Fruit fly (Drosophila melanogaster) whole organism, embryonic: ENCODE results near the gene Pp1alpha-96A.
A peak's percentile ranks its signal among the peaks of the same experiment; 100 is the strongest.

ENCODE experiments used
- Antp ChIP-seq: fragments of 200-800 bp; sonication (Bioruptor generic); optimal IDR thresholded peaks from 3 replicates; lab custom pipeline; 2016; ENCODE audit warnings: missing biosample characterization, missing genetic modification characterization
- Asciz ChIP-seq: fragments of 200-800 bp; sonication (Bioruptor generic); optimal IDR thresholded peaks from 2 replicates; lab custom pipeline; 2017; ENCODE audit warnings: missing biosample characterization, mild to moderate bottlenecking, missing genetic modification characterization, missing genetic modification reagents
- CG11695 ChIP-seq: fragments of 200-800 bp; sonication (Bioruptor generic); IDR thresholded peaks from 3 replicates; pipeline ENCODE4 v1.3.6; 2022; ENCODE audit warnings: missing biosample characterization, missing genetic modification characterization
- CG12104 ChIP-seq: fragments of 200-800 bp; sonication (Bioruptor generic); optimal IDR thresholded peaks from 3 replicates; lab custom pipeline; 2016; ENCODE audit warnings: missing biosample characterization, missing genetic modification characterization
- CG12769 ChIP-seq: fragments of 200-800 bp; sonication (Bioruptor generic); optimal IDR thresholded peaks from 2 replicates; lab custom pipeline; 2019; ENCODE audit warnings: missing biosample characterization, mild to moderate bottlenecking, missing genetic modification characterization, moderate library complexity
- CG13775 ChIP-seq: fragments of 200-800 bp; sonication (Bioruptor generic); optimal IDR thresholded peaks from 3 replicates; lab custom pipeline; 2017; ENCODE audit warnings: missing biosample characterization, mild to moderate bottlenecking, missing genetic modification characterization
- CG15601 ChIP-seq: fragments of 200-800 bp; sonication (Bioruptor generic); optimal IDR thresholded peaks from 3 replicates; lab custom pipeline; 2019; ENCODE audit warnings: missing biosample characterization, mild to moderate bottlenecking, missing genetic modification characterization, moderate library complexity
- CG1602 ChIP-seq: fragments of 200-800 bp; sonication (Bioruptor generic); optimal IDR thresholded peaks from 3 replicates; lab custom pipeline; 2016; ENCODE audit warnings: missing biosample characterization, missing genetic modification characterization
- CG1603 ChIP-seq: fragments of 200-800 bp; sonication (Bioruptor generic); optimal IDR thresholded peaks from 2 replicates; lab custom pipeline; 2019; ENCODE audit warnings: missing biosample characterization, mild to moderate bottlenecking, missing genetic modification characterization, moderate library complexity
- CG16863 ChIP-seq: fragments of 200-800 bp; sonication (Bioruptor generic); optimal IDR thresholded peaks from 3 replicates; lab custom pipeline; 2016; ENCODE audit warnings: missing biosample characterization, missing genetic modification characterization
- CG18764 ChIP-seq: fragments of 200-800 bp; sonication (Bioruptor generic); optimal IDR thresholded peaks from 3 replicates; lab custom pipeline; 2016; ENCODE audit warnings: missing biosample characterization, missing genetic modification characterization
- CG2202 ChIP-seq: fragments of 200-800 bp; sonication (Bioruptor generic); optimal IDR thresholded peaks from 2 replicates; lab custom pipeline; 2018; ENCODE audit warnings: missing biosample characterization, mild to moderate bottlenecking, missing genetic modification characterization
- CG2678 ChIP-seq: fragments of 200-800 bp; sonication (Bioruptor generic); optimal IDR thresholded peaks from 3 replicates; lab custom pipeline; 2019; ENCODE audit warnings: missing biosample characterization, mild to moderate bottlenecking, missing genetic modification characterization, moderate library complexity
- CG2875 ChIP-seq: fragments of 200-800 bp; sonication (Bioruptor generic); optimal IDR thresholded peaks from 2 replicates; lab custom pipeline; 2017; ENCODE audit warnings: missing biosample characterization, mild to moderate bottlenecking, missing genetic modification characterization, missing genetic modification reagents
- CG32767 ChIP-seq: fragments of 200-800 bp; sonication (Bioruptor generic); IDR thresholded peaks from 2 replicates; pipeline ENCODE4 v1.3.6; 2022; ENCODE audit warnings: missing biosample characterization, missing genetic modification characterization
- CG33557 ChIP-seq: fragments of 200-800 bp; sonication (Bioruptor generic); optimal IDR thresholded peaks from 2 replicates; lab custom pipeline; 2019; ENCODE audit warnings: missing biosample characterization, mild to moderate bottlenecking, missing genetic modification characterization, moderate library complexity
- CG3726 ChIP-seq: fragments of 200-800 bp; sonication (Bioruptor generic); IDR thresholded peaks from 3 replicates; pipeline ENCODE4, ENCODE4 v1.3.6; 2022; ENCODE audit warnings: missing biosample characterization, missing genetic modification characterization
- CG42726 ChIP-seq: fragments of 200-800 bp; sonication (Bioruptor generic); IDR thresholded peaks from 2 replicates; pipeline ENCODE4 v1.3.6; 2022; ENCODE audit warnings: missing biosample characterization, missing genetic modification characterization; ENCODE audit not compliant: partially characterized antibody
- CG8478 ChIP-seq: fragments of >200 bp; optimal IDR thresholded peaks from 2 replicates; lab custom pipeline; 2018
- CG9437 ChIP-seq: fragments of 200-800 bp; sonication (Bioruptor generic); optimal IDR thresholded peaks from 2 replicates; lab custom pipeline; 2018; ENCODE audit warnings: missing biosample characterization, mild to moderate bottlenecking, missing genetic modification characterization
- CoRest ChIP-seq: fragments of 200-800 bp; sonication (Bioruptor generic); optimal IDR thresholded peaks from 3 replicates; lab custom pipeline; 2018; ENCODE audit warnings: missing biosample characterization, mild to moderate bottlenecking, missing genetic modification characterization, moderate library complexity
- CrebB ChIP-seq: fragments of 200-800 bp; sonication (Bioruptor generic); optimal IDR thresholded peaks from 3 replicates; lab custom pipeline; 2018; ENCODE audit warnings: missing biosample characterization, mild to moderate bottlenecking, missing genetic modification characterization
- Dfd ChIP-seq, 2 experiments: fragments of >200 bp; optimal IDR thresholded peaks; 2 replicates each; lab custom pipeline; 2017; ENCODE audit warnings: missing biosample characterization in 2 of 2, missing genetic modification characterization in 2 of 2
- E2f2 ChIP-seq: fragments of 200-800 bp; sonication (Bioruptor generic); IDR thresholded peaks from 2 replicates; pipeline ENCODE4 v1.3.6; 2022; ENCODE audit warnings: missing biosample characterization, missing genetic modification characterization
- GATAe ChIP-seq: fragments of 200-800 bp; sonication (Bioruptor generic); conservative IDR thresholded peaks from 2 replicates; pipeline ENCODE4 v1.3.6; 2022; ENCODE audit warnings: missing biosample characterization, missing genetic modification characterization
- Hey ChIP-seq: fragments of 200-800 bp; sonication (Bioruptor generic); optimal IDR thresholded peaks from 3 replicates; lab custom pipeline; 2018; ENCODE audit warnings: missing biosample characterization, mild to moderate bottlenecking, missing genetic modification characterization
- Hr51 ChIP-seq, 2 experiments: fragments of 200-800 bp; sonication (Bioruptor generic); optimal IDR thresholded peaks; 2 replicates in 1 of 2; 3 replicates in 1 of 2; lab custom pipeline; 2016 to 2018; ENCODE audit warnings: missing biosample characterization in 2 of 2, missing genetic modification characterization in 2 of 2, mild to moderate bottlenecking in 1 of 2, moderate library complexity in 1 of 2
- MESR4 ChIP-seq: fragments of 200-800 bp; sonication (Bioruptor generic); optimal IDR thresholded peaks from 2 replicates; lab custom pipeline; 2018; ENCODE audit warnings: missing biosample characterization, mild to moderate bottlenecking, missing genetic modification characterization, moderate library complexity
- Meics ChIP-seq: fragments of 200-800 bp; sonication (Bioruptor generic); optimal IDR thresholded peaks from 2 replicates; lab custom pipeline; 2017; ENCODE audit warnings: missing biosample characterization, mild to moderate bottlenecking, missing genetic modification characterization
- Mes4 ChIP-seq: fragments of 200-800 bp; sonication (Bioruptor generic); optimal IDR thresholded peaks from 2 replicates; lab custom pipeline; 2016; ENCODE audit warnings: missing biosample characterization, missing genetic modification characterization
- NC2β ChIP-seq: fragments of 200-800 bp; sonication (Bioruptor generic); optimal IDR thresholded peaks from 2 replicates; lab custom pipeline; 2016; ENCODE audit warnings: missing biosample characterization, missing genetic modification characterization
- Rx ChIP-seq: fragments of 200-800 bp; sonication (Bioruptor generic); IDR thresholded peaks from 2 replicates; pipeline ENCODE4 v1.3.6; 2022; ENCODE audit warnings: missing biosample characterization, missing genetic modification characterization
- aop ChIP-seq: fragments of 200-800 bp; sonication (Bioruptor generic); IDR thresholded peaks from 2 replicates; pipeline ENCODE4 v1.3.6; 2022; ENCODE audit warnings: missing biosample characterization, missing genetic modification characterization
- ara ChIP-seq: fragments of 200-800 bp; sonication (Bioruptor generic); IDR thresholded peaks from 2 replicates; pipeline ENCODE4 v1.3.6; 2022; ENCODE audit warnings: missing biosample characterization, missing genetic modification characterization
- ase ChIP-seq: fragments of 200-800 bp; sonication (Bioruptor generic); IDR thresholded peaks from 3 replicates; pipeline ENCODE4 v1.3.6; 2022; ENCODE audit warnings: missing biosample characterization, missing genetic modification characterization
- az2 ChIP-seq: fragments of 200-800 bp; sonication (Bioruptor generic); optimal IDR thresholded peaks from 3 replicates; lab custom pipeline; 2016; ENCODE audit warnings: missing biosample characterization, missing genetic modification characterization
- btn ChIP-seq: fragments of 200-800 bp; sonication (Bioruptor generic); optimal IDR thresholded peaks from 2 replicates; lab custom pipeline; 2016; ENCODE audit warnings: missing biosample characterization, missing genetic modification characterization
- da ChIP-seq: fragments of 200-800 bp; sonication (Bioruptor generic); optimal IDR thresholded peaks from 2 replicates; lab custom pipeline; 2016; ENCODE audit warnings: missing biosample characterization, missing genetic modification characterization
- danr ChIP-seq: fragments of 200-800 bp; sonication (Bioruptor generic); IDR thresholded peaks from 2 replicates; pipeline ENCODE4 v1.3.6; 2022; ENCODE audit warnings: missing biosample characterization, missing genetic modification characterization
- ftz-f1 ChIP-seq: fragments of 200-800 bp; sonication (Bioruptor generic); optimal IDR thresholded peaks from 2 replicates; lab custom pipeline; 2016; ENCODE audit warnings: missing biosample characterization, missing genetic modification characterization
- grau ChIP-seq: fragments of 200-800 bp; optimal IDR thresholded peaks from 3 replicates; lab custom pipeline; 2019; ENCODE audit warnings: missing biosample characterization, mild to moderate bottlenecking, missing genetic modification characterization, moderate library complexity
- gt ChIP-seq: fragments of 200-800 bp; sonication (Bioruptor generic); IDR thresholded peaks from 2 replicates; pipeline ENCODE4 v1.3.6; 2022; ENCODE audit warnings: missing biosample characterization, missing genetic modification characterization
- jumu ChIP-seq: fragments of 200-800 bp; sonication (Bioruptor generic); optimal IDR thresholded peaks from 3 replicates; lab custom pipeline; 2016; ENCODE audit warnings: missing biosample characterization, missing genetic modification characterization
- knrl ChIP-seq: fragments of 200-800 bp; sonication (Bioruptor generic); IDR thresholded peaks from 3 replicates; pipeline ENCODE4 v1.3.6; 2022; ENCODE audit warnings: missing biosample characterization, missing genetic modification characterization; ENCODE audit not compliant: partially characterized antibody
- pnt ChIP-seq: fragments of 200-800 bp; sonication (Bioruptor generic); optimal IDR thresholded peaks from 3 replicates; lab custom pipeline; 2016; ENCODE audit warnings: missing biosample characterization, missing genetic modification characterization
- rib ChIP-seq: fragments of 200-800 bp; sonication (Bioruptor generic); IDR thresholded peaks from 2 replicates; pipeline ENCODE4 v1.3.6; 2022; ENCODE audit warnings: missing biosample characterization, missing genetic modification characterization
- shn ChIP-seq: fragments of 200-800 bp; sonication (Bioruptor generic); optimal IDR thresholded peaks from 3 replicates; lab custom pipeline; 2016; ENCODE audit warnings: missing biosample characterization, missing genetic modification characterization
- usp ChIP-seq: fragments of >200 bp; optimal IDR thresholded peaks from 2 replicates; lab custom pipeline; 2017; ENCODE audit warnings: missing biosample characterization, missing genetic modification characterization
- wor ChIP-seq: fragments of 200-800 bp; sonication (Bioruptor generic); IDR thresholded peaks from 2 replicates; pipeline ENCODE4 v1.3.6; 2022; ENCODE audit warnings: missing biosample characterization, missing genetic modification characterization
- zen2 ChIP-seq: fragments of 200-800 bp; sonication (Bioruptor generic); IDR thresholded peaks from 3 replicates; pipeline ENCODE4 v1.3.6; 2022; ENCODE audit warnings: missing biosample characterization, missing genetic modification characterization; ENCODE audit not compliant: partially characterized antibody
- zfh1 ChIP-seq: fragments of 200-800 bp; sonication (Bioruptor generic); IDR thresholded peaks from 3 replicates; pipeline ENCODE4 v1.3.6; 2022; ENCODE audit warnings: missing biosample characterization, missing genetic modification characterization

The Pp1alpha-96A gene

DNA sequence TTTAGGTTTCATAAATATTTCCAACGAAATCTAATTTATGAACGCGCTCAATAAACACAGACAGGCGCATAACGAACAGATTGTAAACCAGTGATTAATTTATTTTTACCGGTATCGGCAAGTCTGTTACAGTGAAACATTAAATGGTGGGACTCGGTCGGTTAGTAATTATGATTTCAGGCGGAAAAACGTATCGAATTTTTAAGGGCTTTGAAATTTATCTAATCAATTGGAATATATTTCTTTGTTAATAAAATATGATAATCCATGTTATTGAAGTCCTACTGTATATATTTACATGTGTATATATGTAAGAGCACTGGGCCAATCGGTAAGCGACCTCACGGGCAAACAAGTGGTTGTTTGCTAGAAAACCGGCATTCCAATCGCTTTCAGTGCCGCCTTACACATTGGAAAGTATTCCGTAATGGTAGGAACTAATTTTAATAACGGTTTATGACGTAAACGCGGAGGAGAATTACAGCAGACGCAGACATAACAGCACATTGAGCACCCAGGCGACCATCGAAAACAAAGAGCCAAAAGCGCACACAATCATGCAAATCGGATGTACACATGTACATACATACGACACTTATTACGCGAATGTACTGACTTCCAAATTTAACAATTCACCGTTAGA, 25.1 kb downstream of the Pp1alpha-96A start (continued):
- no peak for TF ChIP-seq CG42726
- peak; percentile 98 for TF ChIP-seq CG12769 (tag; lab: Kevin White, UChicago)
- TF ChIP-seq wor (GFP tag; lab: Robert Waterston, UW), result peak; percentile 74
- TF ChIP-seq CG8478, result no peak
- TF ChIP-seq CG13775 (GFP tag; lab: Kevin White, UChicago), result peak; percentile 83
- TF ChIP-seq Rx (GFP tag; lab: Robert Waterston, UW), result peak; percentile 84
- TF ChIP-seq shn, result peak; percentile 57
- TF ChIP-seq rib (GFP tag; lab: Robert Waterston, UW), result peak; percentile 96
- peak; percentile 38 for TF ChIP-seq CG2202 (tag; lab: Kevin White, UChicago)
- no peak for TF ChIP-seq usp
- TF ChIP-seq btn (GFP tag; lab: Kevin White, UChicago), result peak; percentile 21
- TF ChIP-seq GATAe, result peak; percentile 96
- TF ChIP-seq grau (tag; lab: Kevin White, UChicago), result peak; percentile 99
- TF ChIP-seq CrebB (tag; lab: Kevin White, UChicago), result peak; percentile 94
- peak; percentile 96 for TF ChIP-seq CoRest (tag; lab: Kevin White, UChicago)
- TF ChIP-seq Hey, result peak; percentile 84
- peak; percentile 94 for TF ChIP-seq CG2678 (tag; lab: Kevin White, UChicago)
- peak; percentile 62 for TF ChIP-seq jumu (GFP tag; lab: Kevin White, UChicago)
- TF ChIP-seq Meics, result peak; percentile 91
- peak; percentile 85 for TF ChIP-seq aop (GFP tag; lab: Robert Waterston, UW)
- peak; percentile 66 for TF ChIP-seq Antp
- TF ChIP-seq CG15601, result no peak
- peak; percentile 85 for TF ChIP-seq CG3726 (GFP tag; lab: Robert Waterston, UW)
- TF ChIP-seq knrl (GFP tag; lab: Robert Waterston, UW), result no peak
- peak; percentile 80 for TF ChIP-seq CG16863 (GFP tag; lab: Kevin White, UChicago)
- TF ChIP-seq MESR4, result peak; percentile 32
- peak; percentile 93 for TF ChIP-seq az2 (GFP tag; lab: Kevin White, UChicago)
- no peak for TF ChIP-seq zen2 (GFP tag; lab: Robert Waterston, UW)
- peak; percentile 78 for TF ChIP-seq E2f2 (GFP tag; lab: Robert Waterston, UW)
- TF ChIP-seq Hr51 (GFP tag; optimal IDR thresholded peaks at IDR 0.05; lab: Kevin White, UChicago), result peak; percentile 87 to 96
- TF ChIP-seq da (GFP tag; lab: Kevin White, UChicago), result peak; percentile 78
- no peak for TF ChIP-seq Dfd (GFP tag; optimal IDR thresholded peaks at IDR 0.05; lab: Kevin White, UChicago)
- TF ChIP-seq gt, result peak; percentile 72
- peak; percentile 88 for TF ChIP-seq CG1602
- TF ChIP-seq CG32767 (GFP tag; lab: Robert Waterston, UW), result peak; percentile 92
- TF ChIP-seq Asciz, result peak; percentile 91
- TF ChIP-seq CG1603 (tag; lab: Kevin White, UChicago), result no peak
- peak; percentile 58 for TF ChIP-seq CG18764 (GFP tag; lab: Kevin White, UChicago)
- TF ChIP-seq CG12104 (GFP tag; lab: Kevin White, UChicago), result peak; percentile 92
- peak; percentile 96 for TF ChIP-seq CG11695 (GFP tag; lab: Robert Waterston, UW)
- peak; percentile 20 for TF ChIP-seq CG33557 (GFP tag; lab: Kevin White, UChicago)
- peak; percentile 86 for TF ChIP-seq ara (GFP tag; lab: Robert Waterston, UW)
- TF ChIP-seq NC2β (GFP tag; lab: Kevin White, UChicago), result peak; percentile 83
- peak; percentile 87 for TF ChIP-seq CG9437 (GFP tag; lab: Kevin White, UChicago)
- TF ChIP-seq Mes4 (GFP tag; lab: Kevin White, UChicago), result peak; percentile 71
- TF ChIP-seq danr (GFP tag; lab: Robert Waterston, UW), result peak; percentile 85
- peak; percentile 93 for TF ChIP-seq zfh1 (GFP tag; lab: Robert Waterston, UW)
- peak; percentile 76 for TF ChIP-seq pnt
- peak; percentile 93 for TF ChIP-seq ase (GFP tag; lab: Robert Waterston, UW)
- peak; percentile 74 for TF ChIP-seq CG2875 (GFP tag; lab: Kevin White, UChicago)
- TF ChIP-seq ftz-f1 (GFP tag; lab: Kevin White, UChicago), result peak; percentile 13
